Worm (Caenorhabditis elegans) whole organism, L2 larva: ENCODE data around the gene K02D10.1.

ENCODE experiments used
- nhr-11 ChIP-seq: fragments of 150-350 bp; optimal IDR thresholded peaks from 2 replicates; lab custom pipeline; 2014; ENCODE audit warnings: missing biosample characterization, missing genetic modification characterization
- nhr-6 ChIP-seq: fragments of 150-350 bp; optimal IDR thresholded peaks from 2 replicates; lab custom pipeline; 2014; ENCODE audit warnings: missing biosample characterization, missing genetic modification characterization

ce11 chrIII:8767292-8767829 lies 2.0 kb upstream of the K02D10.1 start, which contains the start of gene mig-22:
- TF ChIP-seq nhr-11 (tag; lab: Kevin White, UChicago) = no peak
- TF ChIP-seq nhr-6 (tag; lab: Kevin White, UChicago) = no peak
